Worm (Caenorhabditis elegans): ENCODE results near the gene srx-34.

DNA sequence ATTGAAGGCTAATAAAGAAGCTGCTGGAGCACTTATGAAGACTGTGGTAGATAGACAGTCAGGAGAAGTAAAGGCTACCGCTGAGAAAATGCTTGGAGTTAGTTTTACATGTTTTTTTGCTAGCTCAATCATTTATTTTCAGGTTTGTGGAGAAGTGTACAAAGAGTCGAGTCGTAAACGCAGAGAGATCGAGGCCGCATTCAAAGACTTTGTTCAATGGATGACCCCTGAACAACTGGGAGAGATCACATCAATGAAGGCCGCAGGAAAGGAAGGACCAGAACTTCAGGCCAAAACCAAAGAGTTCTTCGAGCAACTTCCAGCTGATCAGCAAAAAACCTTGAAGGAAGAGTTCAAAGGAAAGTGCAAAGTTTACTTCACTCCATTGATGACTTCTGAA lies 41.3 kb downstream of the srx-34 start:
- TF ChIP-seq hmbx-1 (tag; optimal IDR thresholded peaks at IDR 0.05), result no peak
- no peak for TF ChIP-seq ama-1 (optimal IDR thresholded peaks at IDR 0.05)
- TF ChIP-seq tbx-37 (GFP tag; conservative IDR thresholded peaks at IDR 0.05), result no peak
- TF ChIP-seq sea-1 (GFP tag; conservative IDR thresholded peaks at IDR 0.05), result no peak
- no peak for TF ChIP-seq ceh-13 (GFP tag; optimal IDR thresholded peaks at IDR 0.05)
- TF ChIP-seq F13C5.2 (tag; optimal IDR thresholded peaks at IDR 0.05), result no peak
- TF ChIP-seq hnd-1 (tag; optimal IDR thresholded peaks at IDR 0.05), result no peak
- no peak for TF ChIP-seq hmg-4 (GFP tag; optimal IDR thresholded peaks at IDR 0.05)

Measured in whole organism, early embryonic.